Fruit fly (Drosophila melanogaster) whole organism, embryonic: ENCODE measurements around the gene Bhmt.

Experiments used
- ATbp ChIP-seq: fragments of 200-800 bp; sonication (Bioruptor generic); optimal IDR thresholded peaks from 2 replicates; lab custom pipeline; 2017; ENCODE audit warnings: missing biosample characterization, mild to moderate bottlenecking, missing genetic modification characterization, missing genetic modification reagents
- B-H1 ChIP-seq: fragments of 200-800 bp; sonication (Bioruptor generic); IDR thresholded peaks from 3 replicates; pipeline ENCODE4 v1.3.6; 2022; ENCODE audit warnings: missing biosample characterization, missing genetic modification characterization
- BtbVII ChIP-seq: fragments of 200-800 bp; sonication (Bioruptor generic); optimal IDR thresholded peaks from 3 replicates; lab custom pipeline; 2017; ENCODE audit warnings: missing biosample characterization, mild to moderate bottlenecking, missing genetic modification characterization
- CG10366 ChIP-seq: fragments of 200-800 bp; sonication (Bioruptor generic); IDR thresholded peaks from 2 replicates; pipeline ENCODE4 v1.3.6; 2022; ENCODE audit warnings: missing biosample characterization, missing genetic modification characterization
- CG10654 ChIP-seq: fragments of 200-800 bp; sonication (Bioruptor generic); optimal IDR thresholded peaks from 2 replicates; lab custom pipeline; 2016; ENCODE audit warnings: missing biosample characterization, missing genetic modification characterization
- CG11398 ChIP-seq: fragments of 200-800 bp; sonication (Bioruptor generic); optimal IDR thresholded peaks from 2 replicates; lab custom pipeline; 2016; ENCODE audit warnings: missing biosample characterization, missing genetic modification characterization
- CG11696 ChIP-seq: fragments of 200-800 bp; sonication (Bioruptor generic); IDR thresholded peaks from 2 replicates; pipeline ENCODE4 v1.3.6; 2022; ENCODE audit warnings: missing biosample characterization, missing genetic modification characterization
- CG12071 ChIP-seq: fragments of 200-800 bp; sonication (Bioruptor generic); optimal IDR thresholded peaks from 3 replicates; lab custom pipeline; 2018; ENCODE audit warnings: missing biosample characterization, mild to moderate bottlenecking, missing genetic modification characterization
- CG13894 ChIP-seq: fragments of 200-800 bp; sonication (Bioruptor generic); optimal IDR thresholded peaks from 3 replicates; lab custom pipeline; 2018; ENCODE audit warnings: missing biosample characterization, mild to moderate bottlenecking, missing genetic modification characterization, moderate library complexity
- CG15269 ChIP-seq: fragments of 200-800 bp; sonication (Bioruptor generic); optimal IDR thresholded peaks from 2 replicates; lab custom pipeline; 2018; ENCODE audit warnings: missing biosample characterization, mild to moderate bottlenecking, missing genetic modification characterization, moderate library complexity
- CG17359 ChIP-seq: fragments of 200-800 bp; sonication (Bioruptor generic); optimal IDR thresholded peaks from 3 replicates; lab custom pipeline; 2018; ENCODE audit warnings: missing biosample characterization, mild to moderate bottlenecking, missing genetic modification characterization, moderate library complexity
- CG30403 ChIP-seq: fragments of 200-800 bp; sonication (Bioruptor generic); optimal IDR thresholded peaks from 3 replicates; lab custom pipeline; 2016; ENCODE audit warnings: missing biosample characterization, missing genetic modification characterization
- CG3065 ChIP-seq: fragments of 200-800 bp; sonication (Bioruptor generic); optimal IDR thresholded peaks from 2 replicates; lab custom pipeline; 2016; ENCODE audit warnings: missing biosample characterization, missing genetic modification characterization
- CG3407 ChIP-seq: fragments of 200-800 bp; sonication (Bioruptor generic); optimal IDR thresholded peaks from 2 replicates; lab custom pipeline; 2018; ENCODE audit warnings: missing biosample characterization, mild to moderate bottlenecking, missing genetic modification characterization
- CG34376 ChIP-seq: fragments of 200-800 bp; sonication (Bioruptor generic); optimal IDR thresholded peaks from 2 replicates; lab custom pipeline; 2018; ENCODE audit warnings: missing biosample characterization, mild to moderate bottlenecking, missing genetic modification characterization
- CG4404 ChIP-seq: fragments of 200-800 bp; sonication (Bioruptor generic); IDR thresholded peaks from 2 replicates; pipeline ENCODE4 v1.3.6; 2022; ENCODE audit warnings: missing biosample characterization, missing genetic modification characterization
- CG4854 ChIP-seq: fragments of 200-800 bp; sonication (Bioruptor generic); optimal IDR thresholded peaks from 2 replicates; lab custom pipeline; 2016; ENCODE audit warnings: missing biosample characterization, missing genetic modification characterization, inconsistent platforms
- CG6765 ChIP-seq: fragments of 200-800 bp; sonication (Bioruptor generic); optimal IDR thresholded peaks from 3 replicates; lab custom pipeline; 2017; ENCODE audit warnings: missing biosample characterization, mild to moderate bottlenecking, missing genetic modification characterization
- CG7271 ChIP-seq: fragments of 200-800 bp; sonication (Bioruptor generic); optimal IDR thresholded peaks from 2 replicates; lab custom pipeline; 2018; ENCODE audit warnings: missing biosample characterization, mild to moderate bottlenecking, missing genetic modification characterization, moderate library complexity
- CG8290 ChIP-seq, 3 experiments: fragments of 200-800 bp; sonication (Bioruptor generic); optimal IDR thresholded peaks; 2 replicates each; lab custom pipeline; 2016 to 2019; ENCODE audit warnings: missing biosample characterization in 3 of 3, missing genetic modification characterization in 3 of 3, mild to moderate bottlenecking in 2 of 3, moderate library complexity in 1 of 3
- CTCF ChIP-seq: fragments of 200-800 bp; sonication (Bioruptor generic); optimal IDR thresholded peaks from 2 replicates; lab custom pipeline; 2017; ENCODE audit warnings: missing biosample characterization, mild to moderate bottlenecking, missing genetic modification characterization, moderate library complexity
- CoRest ChIP-seq: fragments of 200-800 bp; sonication (Bioruptor generic); optimal IDR thresholded peaks from 3 replicates; lab custom pipeline; 2018; ENCODE audit warnings: missing biosample characterization, mild to moderate bottlenecking, missing genetic modification characterization, moderate library complexity
- Dll ChIP-seq: fragments of 200-800 bp; sonication (Bioruptor generic); IDR thresholded peaks from 4 replicates; pipeline ENCODE4 v1.3.6; 2022; ENCODE audit warnings: missing biosample characterization, missing genetic modification characterization; ENCODE audit not compliant: partially characterized antibody
- GATAe ChIP-seq: fragments of 200-800 bp; sonication (Bioruptor generic); conservative IDR thresholded peaks from 2 replicates; pipeline ENCODE4 v1.3.6; 2022; ENCODE audit warnings: missing biosample characterization, missing genetic modification characterization
- Hand ChIP-seq: fragments of 200-800 bp; sonication (Bioruptor generic); optimal IDR thresholded peaks from 2 replicates; lab custom pipeline; 2017; ENCODE audit warnings: mild to moderate bottlenecking, missing biosample characterization, missing genetic modification reagents, missing genetic modification characterization
- Optix ChIP-seq: fragments of 200-800 bp; sonication (Bioruptor generic); IDR thresholded peaks from 3 replicates; pipeline ENCODE4 v1.3.6; 2022; ENCODE audit warnings: missing biosample characterization, missing genetic modification characterization
- Ravus ChIP-seq: fragments of 200-800 bp; sonication (Bioruptor generic); IDR thresholded peaks from 2 replicates; pipeline ENCODE4 v1.3.6; 2022; ENCODE audit warnings: missing biosample characterization, missing genetic modification characterization
- Rx ChIP-seq: fragments of 200-800 bp; sonication (Bioruptor generic); IDR thresholded peaks from 2 replicates; pipeline ENCODE4 v1.3.6; 2022; ENCODE audit warnings: missing biosample characterization, missing genetic modification characterization
- Tbp ChIP-seq: fragments of >200 bp; optimal IDR thresholded peaks from 2 replicates; lab custom pipeline; 2018; ENCODE audit warnings: missing biosample characterization, missing genetic modification characterization
- bowl ChIP-seq: fragments of 200-800 bp; sonication (Bioruptor generic); IDR thresholded peaks from 2 replicates; pipeline ENCODE4 v1.3.6; 2022; ENCODE audit warnings: missing biosample characterization, missing genetic modification characterization
- bsh ChIP-seq, 2 experiments: fragments of 200-800 bp; sonication (Bioruptor generic); optimal IDR thresholded peaks; 2 replicates each; lab custom pipeline; 2017 to 2018; ENCODE audit warnings: mild to moderate bottlenecking in 2 of 2, missing biosample characterization in 2 of 2, missing genetic modification characterization in 2 of 2, moderate library complexity in 1 of 2
- cad ChIP-seq: fragments of >200 bp; optimal IDR thresholded peaks from 2 replicates; lab custom pipeline; 2017; ENCODE audit warnings: missing biosample characterization, missing genetic modification characterization
- caup ChIP-seq: fragments of 200-800 bp; sonication (Bioruptor generic); optimal IDR thresholded peaks from 3 replicates; lab custom pipeline; 2017; ENCODE audit warnings: missing biosample characterization, mild to moderate bottlenecking, missing genetic modification characterization, moderate library complexity; ENCODE audit not compliant: severe bottlenecking
- chif ChIP-seq, 2 experiments: fragments of 200-800 bp; sonication (Bioruptor generic); optimal IDR thresholded peaks; 3 replicates each; lab custom pipeline; 2016; ENCODE audit warnings: missing biosample characterization in 2 of 2, missing genetic modification characterization in 2 of 2
- chn ChIP-seq: fragments of 200-800 bp; sonication (Bioruptor generic); optimal IDR thresholded peaks from 2 replicates; lab custom pipeline; 2016; ENCODE audit warnings: missing biosample characterization, missing genetic modification characterization
- croc ChIP-seq: fragments of 200-800 bp; sonication (Bioruptor generic); conservative IDR thresholded peaks from 3 replicates; pipeline ENCODE4 v1.3.6; 2022; ENCODE audit warnings: missing biosample characterization, missing genetic modification characterization
- esg ChIP-seq: fragments of 200-800 bp; sonication (Bioruptor generic); conservative IDR thresholded peaks from 2 replicates; pipeline ENCODE4 v1.3.6; 2022; ENCODE audit warnings: missing biosample characterization, missing genetic modification characterization
- fd102C ChIP-seq: fragments of 200-800 bp; sonication (Bioruptor generic); optimal IDR thresholded peaks from 2 replicates; lab custom pipeline; 2018; ENCODE audit warnings: missing biosample characterization, mild to moderate bottlenecking, missing genetic modification characterization, moderate library complexity
- grn ChIP-seq: fragments of 200-800 bp; sonication (Bioruptor generic); optimal IDR thresholded peaks from 3 replicates; lab custom pipeline; 2017; ENCODE audit warnings: missing biosample characterization, missing genetic modification characterization
- ind ChIP-seq: fragments of 200-800 bp; sonication (Bioruptor generic); optimal IDR thresholded peaks from 3 replicates; lab custom pipeline; 2016; ENCODE audit warnings: missing biosample characterization, missing genetic modification characterization
- inv ChIP-seq: fragments of 200-800 bp; sonication (Bioruptor generic); IDR thresholded peaks from 2 replicates; pipeline ENCODE4 v1.3.6; 2022; ENCODE audit warnings: missing biosample characterization, missing genetic modification characterization; ENCODE audit not compliant: partially characterized antibody
- ken ChIP-seq: fragments of 200-800 bp; sonication (Bioruptor generic); IDR thresholded peaks from 3 replicates; pipeline ENCODE4 v1.3.6; 2022; ENCODE audit warnings: missing biosample characterization, missing genetic modification characterization
- nau ChIP-seq: fragments of 200-800 bp; sonication (Bioruptor generic); optimal IDR thresholded peaks from 3 replicates; lab custom pipeline; 2017; ENCODE audit warnings: missing biosample characterization, mild to moderate bottlenecking, missing genetic modification characterization, missing genetic modification reagents
- nmo ChIP-seq: fragments of 200-800 bp; sonication (Bioruptor generic); optimal IDR thresholded peaks from 2 replicates; lab custom pipeline; 2018; ENCODE audit warnings: missing biosample characterization, mild to moderate bottlenecking, missing genetic modification characterization, moderate library complexity
- pita ChIP-seq: fragments of 200-800 bp; sonication (Bioruptor generic); optimal IDR thresholded peaks from 2 replicates; lab custom pipeline; 2017; ENCODE audit warnings: missing biosample characterization, mild to moderate bottlenecking, missing genetic modification characterization
- pnt ChIP-seq: fragments of 200-800 bp; sonication (Bioruptor generic); optimal IDR thresholded peaks from 3 replicates; lab custom pipeline; 2016; ENCODE audit warnings: missing biosample characterization, missing genetic modification characterization
- pzg ChIP-seq: fragments of 200-800 bp; sonication (Bioruptor generic); optimal IDR thresholded peaks from 3 replicates; lab custom pipeline; 2018; ENCODE audit warnings: missing biosample characterization, mild to moderate bottlenecking, missing genetic modification characterization, moderate library complexity
- sim ChIP-seq: fragments of 200-800 bp; sonication (Bioruptor generic); IDR thresholded peaks from 2 replicates; pipeline ENCODE4 v1.3.6; 2022; ENCODE audit warnings: missing biosample characterization, missing genetic modification characterization
- stwl ChIP-seq: fragments of 200-800 bp; sonication (Bioruptor generic); optimal IDR thresholded peaks from 3 replicates; lab custom pipeline; 2018; ENCODE audit warnings: missing biosample characterization, mild to moderate bottlenecking, missing genetic modification characterization, moderate library complexity
- ttk ChIP-seq: fragments of 200-800 bp; sonication (Bioruptor generic); IDR thresholded peaks from 2 replicates; pipeline ENCODE4 v2.1.2; 2022; ENCODE audit warnings: missing biosample characterization, missing genetic modification characterization

The Bhmt gene

dm6 chr2L:18968370-18969105, 11.4 kb upstream of the Bhmt start, which contains the start of the genes Nak and Tango6 (continued):
- TF ChIP-seq Dll (GFP tag; lab: Robert Waterston, UW) (peak; percentile 99), ATbp (GFP tag; lab: Kevin White, UChicago) (no peak), CG7271 (tag; lab: Kevin White, UChicago) (peak; percentile 43), sim (GFP tag; lab: Robert Waterston, UW) (no peak), croc (GFP tag; lab: Robert Waterston, UW) (no peak), ind (GFP tag; lab: Kevin White, UChicago) (peak; percentile 19), pita (GFP tag; lab: Kevin White, UChicago) (no peak), esg (no peak), pnt (GFP tag; lab: Kevin White, UChicago) (peak; percentile 0), CG6765 (GFP tag; lab: Kevin White, UChicago) (no peak), CG4404 (GFP tag; lab: Robert Waterston, UW) (no peak), CoRest (peak; percentile 65), CG34376 (peak; percentile 37), stwl (tag; lab: Kevin White, UChicago) (peak; percentile 81), CG11398 (GFP tag; lab: Kevin White, UChicago) (no peak), Rx (GFP tag; lab: Robert Waterston, UW) (no peak), CG13894 (tag; lab: Kevin White, UChicago) (no peak), CG12071 (GFP tag; lab: Kevin White, UChicago) (no peak), bowl (GFP tag; lab: Robert Waterston, UW) (no peak), GATAe (GFP tag; lab: Robert Waterston, UW) (peak; percentile 50; the same call in 1 of the 2 replicates), bsh (GFP tag; optimal IDR thresholded peaks at IDR 0.05; lab: Kevin White, UChicago) (no peak), CG10654 (no peak), CG3065 (peak; percentile 5), cad (no peak), B-H1 (no peak), fd102C (GFP tag; lab: Kevin White, UChicago) (no peak), CG15269 (peak; percentile 20), CG17359 (tag; lab: Kevin White, UChicago) (no peak), CG4854 (GFP tag; lab: Kevin White, UChicago) (no peak), chn (GFP tag; lab: Kevin White, UChicago) (peak; percentile 22), grn (GFP tag; lab: Kevin White, UChicago) (peak; percentile 33), CG10366 (GFP tag; lab: Robert Waterston, UW) (no peak), CG3407 (no peak), CG8290 (GFP tag; optimal IDR thresholded peaks at IDR 0.05; lab: Kevin White, UChicago) (peak; percentile 24), CG8290 (tag; optimal IDR thresholded peaks at IDR 0.05; lab: Kevin White, UChicago) (peak; percentile 14 to 51), CG11696 (GFP tag; lab: Robert Waterston, UW) (peak; percentile 86), Optix (GFP tag; lab: Robert Waterston, UW) (no peak), CTCF (peak; percentile 32), nau (peak; percentile 37), BtbVII (GFP tag; lab: Kevin White, UChicago) (no peak), Tbp (GFP tag; lab: Kevin White, UChicago) (no peak), caup (no peak), CG30403 (peak; percentile 46), nmo (GFP tag; lab: Kevin White, UChicago) (peak; percentile 81), inv (GFP tag; lab: Robert Waterston, UW) (peak; percentile 93), pzg (GFP tag; lab: Kevin White, UChicago) (peak; percentile 68), ttk (GFP tag; lab: Robert Waterston, UW) (no peak), chif (GFP tag; optimal IDR thresholded peaks at IDR 0.05; lab: Kevin White, UChicago) (peak in 1 of 2 experiments; percentile 21), Hand (no peak), ken (GFP tag; lab: Robert Waterston, UW) (no peak), Ravus (no peak)
